Fruit fly (Drosophila melanogaster): ENCODE data around the gene CG9926.

CG9926 gene

DNA sequence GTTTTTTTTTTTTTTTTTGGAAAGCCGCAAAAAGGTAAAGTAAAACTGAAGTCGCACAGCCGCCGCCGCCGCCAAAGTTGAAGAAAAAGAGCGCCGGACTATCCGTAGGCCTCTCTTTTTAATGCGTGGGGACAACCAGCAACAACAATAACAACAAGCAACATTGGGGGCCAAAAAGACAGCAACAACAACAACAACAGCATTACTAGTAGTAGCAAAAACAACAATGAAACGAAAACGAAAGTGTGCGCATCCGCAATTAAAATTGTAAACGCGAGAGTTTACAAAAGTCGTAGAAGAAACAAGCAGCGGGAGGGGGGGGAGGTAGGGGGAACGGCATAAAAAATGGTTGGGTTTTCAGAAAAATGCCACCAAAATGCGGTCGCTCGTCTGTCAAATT is 45.0 kb upstream of the CG9926 start:
- TF ChIP-seq spab (GFP tag; optimal IDR thresholded peaks at IDR 0.05) (no peak), eg (GFP tag; IDR thresholded peaks at IDR 0.05) (peak; percentile 54; the same call in 1 of the 3 replicates)

DNA sequence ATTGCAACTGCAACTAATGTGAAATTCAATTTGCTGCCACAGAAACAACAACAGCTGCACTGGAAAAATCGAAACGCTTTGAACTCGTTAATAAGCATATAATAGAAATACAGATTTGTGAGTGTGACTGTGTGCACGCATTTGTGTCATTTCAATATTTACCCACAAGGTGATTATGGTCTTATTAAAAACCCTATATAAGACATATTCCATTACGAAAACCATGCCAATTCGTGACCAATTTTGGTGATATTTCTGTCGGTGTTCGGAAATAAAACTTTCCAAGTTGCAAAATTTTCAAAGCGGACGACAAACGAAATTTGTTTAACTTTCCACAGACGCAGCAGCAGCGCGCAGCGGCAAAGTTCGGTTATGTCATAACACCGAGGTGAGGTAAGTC is 44.5 kb upstream of the CG9926 start:
- peak; percentile 52; the same call in 1 of the 3 replicates for TF ChIP-seq CG8119 (GFP tag; IDR thresholded peaks at IDR 0.05)
- TF ChIP-seq CG4318 (GFP tag; optimal IDR thresholded peaks at IDR 0.05), result peak; percentile 38
- TF ChIP-seq Hr4 (GFP tag; optimal IDR thresholded peaks at IDR 0.05), result peak; percentile 80
- no peak for TF ChIP-seq CG11902 (GFP tag; optimal IDR thresholded peaks at IDR 0.05)
- peak; percentile 18; the same call in 1 of the 2 replicates for TF ChIP-seq CG15336 (GFP tag; IDR thresholded peaks at IDR 0.05)
- TF ChIP-seq CG31627 (GFP tag; optimal IDR thresholded peaks at IDR 0.05), result no peak
- peak; percentile 55 for TF ChIP-seq CG32006 (GFP tag; optimal IDR thresholded peaks at IDR 0.05)

dm6 chr3R:13992126-13992535 is 41.2 kb upstream of the CG9926 start:
- no peak for TF ChIP-seq lz (GFP tag; optimal IDR thresholded peaks at IDR 0.05)
- TF ChIP-seq salr (GFP tag; optimal IDR thresholded peaks at IDR 0.05), result no peak
- peak; percentile 39 for TF ChIP-seq net (GFP tag; optimal IDR thresholded peaks at IDR 0.05)
- TF ChIP-seq CG8319 (GFP tag; optimal IDR thresholded peaks at IDR 0.05), result no peak
- TF ChIP-seq svp (GFP tag), result no peak
- TF ChIP-seq topi (GFP tag; optimal IDR thresholded peaks at IDR 0.05), result no peak
- TF ChIP-seq CG8632 (GFP tag; optimal IDR thresholded peaks at IDR 0.05), result no peak
- peak; percentile 54; the same call in 1 of the 2 replicates for TF ChIP-seq CG15336 (GFP tag; IDR thresholded peaks at IDR 0.05)
- peak; percentile 71 for TF ChIP-seq CG6276 (GFP tag; optimal IDR thresholded peaks at IDR 0.05)
- no peak for TF ChIP-seq CG1621 (tag; optimal IDR thresholded peaks at IDR 0.05)
- TF ChIP-seq CG8119 (GFP tag; IDR thresholded peaks at IDR 0.05), result peak; percentile 72
- peak; percentile 37 for TF ChIP-seq Blimp-1 (GFP tag; optimal IDR thresholded peaks at IDR 0.05)
- TF ChIP-seq CG9139 (GFP tag; optimal IDR thresholded peaks at IDR 0.05), result no peak
- TF ChIP-seq Lpt (GFP tag; optimal IDR thresholded peaks at IDR 0.05), result peak; percentile 29
- no peak for TF ChIP-seq Sox14 (GFP tag; optimal IDR thresholded peaks at IDR 0.05)
- peak; percentile 76 for TF ChIP-seq vri (GFP tag; optimal IDR thresholded peaks at IDR 0.05)
- peak; percentile 73 for TF ChIP-seq CG6854 (GFP tag; optimal IDR thresholded peaks at IDR 0.05)
- TF ChIP-seq eg (GFP tag; IDR thresholded peaks at IDR 0.05), result peak; percentile 78
- TF ChIP-seq Eip93F (GFP tag; optimal IDR thresholded peaks at IDR 0.05), result peak; percentile 5
- peak; percentile 56 for TF ChIP-seq Eip78C (GFP tag)
- TF ChIP-seq acj6 (GFP tag; optimal IDR thresholded peaks at IDR 0.05), result no peak
- TF ChIP-seq CG6163 (GFP tag; IDR thresholded peaks at IDR 0.05), result peak; percentile 60; the same call in 2 of the 3 replicates
- TF ChIP-seq Eip75B (GFP tag; optimal IDR thresholded peaks at IDR 0.05), result no peak
- no peak for TF ChIP-seq CG34406 (GFP tag; optimal IDR thresholded peaks at IDR 0.05)
- no peak for TF ChIP-seq Hr38 (GFP tag; optimal IDR thresholded peaks at IDR 0.05)
- TF ChIP-seq Hr39 (GFP tag; optimal IDR thresholded peaks at IDR 0.05), result no peak
- no peak for TF ChIP-seq pdm3 (GFP tag; optimal IDR thresholded peaks at IDR 0.05)

DNA sequence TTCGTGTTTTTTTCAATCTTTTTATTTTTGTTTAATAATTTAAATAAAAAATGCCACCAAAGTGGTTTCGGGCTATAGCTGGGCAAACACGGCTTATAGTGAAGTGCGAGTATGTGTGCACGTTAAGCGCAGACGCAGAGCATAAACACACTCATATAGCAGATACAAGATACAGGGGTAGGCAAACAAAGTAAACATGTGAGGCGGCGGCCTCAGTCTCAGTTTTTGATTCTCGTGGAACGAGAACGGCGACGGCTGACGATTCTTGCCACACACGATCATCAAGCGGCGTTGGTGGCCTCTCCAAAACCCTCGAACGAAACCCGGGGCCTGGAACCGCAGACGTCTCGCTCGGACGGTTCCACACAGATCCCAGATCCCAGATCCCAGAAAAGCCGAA is 39.2 kb upstream of the CG9926 start:
- TF ChIP-seq CG3032 (tag; optimal IDR thresholded peaks at IDR 0.05), result no peak
- TF ChIP-seq Lpt (GFP tag; optimal IDR thresholded peaks at IDR 0.05), result no peak
- peak; percentile 80 for TF ChIP-seq fkh (GFP tag; optimal IDR thresholded peaks at IDR 0.05)
- TF ChIP-seq CG1621 (tag; optimal IDR thresholded peaks at IDR 0.05), result no peak
- TF ChIP-seq vri (GFP tag; optimal IDR thresholded peaks at IDR 0.05), result no peak
- peak; percentile 65 for TF ChIP-seq dsx (GFP tag; optimal IDR thresholded peaks at IDR 0.05; ENCODE audit: poor library complexity, severe bottlenecking)
- no peak for TF ChIP-seq Sox102F (GFP tag; optimal IDR thresholded peaks at IDR 0.05)

Data from whole organism, prepupa.